Fruit fly (Drosophila melanogaster): ENCODE data around the gene CG33494.
A peak's percentile ranks its signal among the peaks of the same experiment; 100 is the strongest.

CG33494 gene

DNA sequence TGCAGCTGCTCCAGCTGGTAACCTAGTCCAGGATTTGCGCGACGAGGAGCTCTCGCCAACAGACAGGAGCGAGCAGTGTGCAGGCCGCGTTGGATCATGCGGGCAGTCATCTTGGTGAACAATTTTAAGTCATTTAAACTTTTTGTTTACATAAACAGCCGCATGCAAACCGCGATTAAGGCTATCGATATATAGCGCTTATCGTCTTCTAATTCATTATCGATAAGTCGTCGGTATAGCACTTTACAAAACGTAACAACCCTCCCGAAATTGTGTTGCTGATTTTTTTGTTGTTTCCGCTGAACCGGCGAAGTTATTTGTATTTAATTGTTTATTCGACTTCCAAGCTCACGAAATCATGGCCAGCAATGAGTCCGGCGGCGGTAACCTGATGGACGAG is 18.2 kb downstream of the CG33494 start, which contains the start of the genes CG4553 and MED28 (continued):
- TF ChIP-seq CG3995 (GFP tag; optimal IDR thresholded peaks at IDR 0.05) (peak; percentile 19), pzg (GFP tag; optimal IDR thresholded peaks at IDR 0.05) (peak; percentile 50), danr (GFP tag; IDR thresholded peaks at IDR 0.05) (no peak), Atf3 (GFP tag; optimal IDR thresholded peaks at IDR 0.05) (no peak), gem (tag; optimal IDR thresholded peaks at IDR 0.05) (no peak), twi (tag; optimal IDR thresholded peaks at IDR 0.05) (no peak), CG7839 (tag; optimal IDR thresholded peaks at IDR 0.05) (no peak), CG2202 (tag; optimal IDR thresholded peaks at IDR 0.05) (no peak), Tbp (GFP tag; optimal IDR thresholded peaks at IDR 0.05) (no peak), ewg (GFP tag; optimal IDR thresholded peaks at IDR 0.05) (no peak), cg (GFP tag; optimal IDR thresholded peaks at IDR 0.05) (no peak), wdn (GFP tag; IDR thresholded peaks at IDR 0.05) (no peak), CG2712 (tag; optimal IDR thresholded peaks at IDR 0.05) (no peak), pum (GFP tag; optimal IDR thresholded peaks at IDR 0.05) (no peak), Dp (GFP tag; optimal IDR thresholded peaks at IDR 0.05) (peak; percentile 61), repo (GFP tag; optimal IDR thresholded peaks at IDR 0.05) (no peak), cas (GFP tag; IDR thresholded peaks at IDR 0.05) (no peak), E2f2 (GFP tag; IDR thresholded peaks at IDR 0.05) (peak; percentile 59; the same call in 1 of the 2 replicates), dati (GFP tag; IDR thresholded peaks at IDR 0.05) (no peak), CG8944 (GFP tag; optimal IDR thresholded peaks at IDR 0.05) (no peak), CG3065 (GFP tag; optimal IDR thresholded peaks at IDR 0.05) (no peak), Elba2 (GFP tag; optimal IDR thresholded peaks at IDR 0.05) (no peak), NC2β (GFP tag; optimal IDR thresholded peaks at IDR 0.05) (no peak), Abd-B (GFP tag; optimal IDR thresholded peaks at IDR 0.05) (no peak), gsb-n (tag; optimal IDR thresholded peaks at IDR 0.05) (no peak), tx (GFP tag; optimal IDR thresholded peaks at IDR 0.05) (no peak), hkb (optimal IDR thresholded peaks at IDR 0.05) (no peak), hkb (GFP tag; IDR thresholded peaks at IDR 0.05) (no peak), row (GFP tag; IDR thresholded peaks at IDR 0.05) (peak; percentile 15; the same call in 1 of the 3 replicates), Eip74EF (GFP tag; optimal IDR thresholded peaks at IDR 0.05) (no peak), odd (GFP tag; optimal IDR thresholded peaks at IDR 0.05) (no peak), unc-4 (GFP tag; IDR thresholded peaks at IDR 0.05; ENCODE audit: partially characterized antibody) (peak; percentile 86), fu2 (GFP tag; optimal IDR thresholded peaks at IDR 0.05) (no peak), Lim3 (GFP tag; IDR thresholded peaks at IDR 0.05) (no peak), CG10147 (GFP tag; optimal IDR thresholded peaks at IDR 0.05) (no peak), Adf1 (GFP tag; IDR thresholded peaks at IDR 0.05) (no peak), CG6791 (GFP tag; IDR thresholded peaks at IDR 0.05; ENCODE audit: partially characterized antibody) (peak; percentile 84), CG6854 (GFP tag; optimal IDR thresholded peaks at IDR 0.05) (no peak), her (GFP tag; optimal IDR thresholded peaks at IDR 0.05) (no peak), Gug (GFP tag; IDR thresholded peaks at IDR 0.05) (no peak), Ravus (GFP tag; IDR thresholded peaks at IDR 0.05) (no peak), CG1529 (GFP tag; optimal IDR thresholded peaks at IDR 0.05) (no peak), CG11723 (GFP tag; optimal IDR thresholded peaks at IDR 0.05) (no peak), CG13287 (GFP tag; IDR thresholded peaks at IDR 0.05; ENCODE audit: partially characterized antibody) (peak; percentile 94), CG5953 (GFP tag; IDR thresholded peaks at IDR 0.05) (no peak), Dfd (GFP tag; optimal IDR thresholded peaks at IDR 0.05) (no peak), gce (GFP tag; IDR thresholded peaks at IDR 0.05) (no peak), Ssrp (tag; optimal IDR thresholded peaks at IDR 0.05) (no peak), Bteb2 (GFP tag; optimal IDR thresholded peaks at IDR 0.05) (no peak), CG5245 (GFP tag; optimal IDR thresholded peaks at IDR 0.05) (no peak), Fer1 (GFP tag; optimal IDR thresholded peaks at IDR 0.05) (no peak), p53 (GFP tag; optimal IDR thresholded peaks at IDR 0.05) (no peak), NK7.1 (GFP tag; optimal IDR thresholded peaks at IDR 0.05) (no peak)
